Fruit fly (Drosophila melanogaster): ENCODE measurements around the gene Msp300.
A peak's percentile ranks its signal among the peaks of the same experiment; 100 is the strongest.

The Msp300 gene

dm6 chr2L:5237899-5238566, 137.4 kb downstream of the Msp300 start (continued):
- TF ChIP-seq Usf (GFP tag; optimal IDR thresholded peaks at IDR 0.05) (no peak), Drgx (GFP tag; IDR thresholded peaks at IDR 0.05) (no peak), Trl (optimal IDR thresholded peaks at IDR 0.05) (no peak), Trl (GFP tag; optimal IDR thresholded peaks at IDR 0.05) (no peak), Taf1 (GFP tag; IDR thresholded peaks at IDR 0.05) (no peak), CG7987 (GFP tag; optimal IDR thresholded peaks at IDR 0.05) (no peak), CG12155 (GFP tag; optimal IDR thresholded peaks at IDR 0.05) (peak; percentile 34), danr (GFP tag; IDR thresholded peaks at IDR 0.05) (no peak), CG1603 (tag; optimal IDR thresholded peaks at IDR 0.05) (no peak), CG12236 (GFP tag; optimal IDR thresholded peaks at IDR 0.05) (no peak), Med (GFP tag) (peak; percentile 42), Tbp (GFP tag; optimal IDR thresholded peaks at IDR 0.05) (no peak), CG10979 (tag; optimal IDR thresholded peaks at IDR 0.05) (peak; percentile 93), gsb-n (tag; optimal IDR thresholded peaks at IDR 0.05) (peak; percentile 93), B-H2 (GFP tag; optimal IDR thresholded peaks at IDR 0.05) (no peak), Atf6 (GFP tag; IDR thresholded peaks at IDR 0.05) (no peak), Blimp-1 (GFP tag; optimal IDR thresholded peaks at IDR 0.05) (peak; percentile 84), ssp (GFP tag; IDR thresholded peaks at IDR 0.05) (0 out of 2 replicates have a peak, but pooled peaks have one; percentile 30), CG30020 (tag; optimal IDR thresholded peaks at IDR 0.05) (peak; percentile 38), crc (GFP tag; optimal IDR thresholded peaks at IDR 0.05) (no peak), Sox100B (GFP tag; optimal IDR thresholded peaks at IDR 0.05) (peak; percentile 78), Xrp1 (GFP tag; IDR thresholded peaks at IDR 0.05) (peak; percentile 88), org-1 (GFP tag; optimal IDR thresholded peaks at IDR 0.05) (peak; percentile 13), CG4282 (GFP tag; optimal IDR thresholded peaks at IDR 0.05) (no peak), CG4707 (GFP tag; optimal IDR thresholded peaks at IDR 0.05) (no peak), prd (optimal IDR thresholded peaks at IDR 0.05) (no peak), prd (GFP tag; IDR thresholded peaks at IDR 0.05) (peak; percentile 60; the same call in 1 of the 3 replicates), CG16779 (GFP tag; IDR thresholded peaks at IDR 0.05) (no peak), pros (GFP tag; optimal IDR thresholded peaks at IDR 0.05) (no peak), CG9215 (GFP tag; IDR thresholded peaks at IDR 0.05) (no peak), CG17361 (GFP tag; IDR thresholded peaks at IDR 0.05) (peak; percentile 86), CG17912 (GFP tag; optimal IDR thresholded peaks at IDR 0.05) (no peak)

- TF ChIP-seq gce (GFP tag; IDR thresholded peaks at IDR 0.05), result no peak
- no peak for TF ChIP-seq CTCF (GFP tag; optimal IDR thresholded peaks at IDR 0.05)
- TF ChIP-seq CG16779 (GFP tag; IDR thresholded peaks at IDR 0.05), result no peak
- TF ChIP-seq insv (GFP tag; optimal IDR thresholded peaks at IDR 0.05), result no peak
- TF ChIP-seq CG4854 (GFP tag; optimal IDR thresholded peaks at IDR 0.05), result no peak
- no peak for TF ChIP-seq exex (tag; optimal IDR thresholded peaks at IDR 0.05)
- TF ChIP-seq CG33213 (GFP tag; optimal IDR thresholded peaks at IDR 0.05), result no peak
- TF ChIP-seq Trl (optimal IDR thresholded peaks at IDR 0.05), result peak in 1 of 2 experiments; percentile 10
- TF ChIP-seq Trl (GFP tag; optimal IDR thresholded peaks at IDR 0.05), result no peak
- no peak for TF ChIP-seq mirr (GFP tag; optimal IDR thresholded peaks at IDR 0.05)
- TF ChIP-seq CG11398 (GFP tag; optimal IDR thresholded peaks at IDR 0.05), result no peak
- no peak for TF ChIP-seq cad (GFP tag; optimal IDR thresholded peaks at IDR 0.05)
- TF ChIP-seq fd3F (GFP tag; optimal IDR thresholded peaks at IDR 0.05), result no peak
- peak; percentile 32 for TF ChIP-seq CG10543 (GFP tag; optimal IDR thresholded peaks at IDR 0.05)
- no peak for TF ChIP-seq klu (GFP tag; IDR thresholded peaks at IDR 0.05)
- no peak for TF ChIP-seq CG15696 (tag; optimal IDR thresholded peaks at IDR 0.05)
- TF ChIP-seq ind (GFP tag; optimal IDR thresholded peaks at IDR 0.05), result no peak
- TF ChIP-seq CG6175 (GFP tag; IDR thresholded peaks at IDR 0.05), result no peak
- no peak for TF ChIP-seq CG4730 (GFP tag; IDR thresholded peaks at IDR 0.05)
- TF ChIP-seq gem (tag; optimal IDR thresholded peaks at IDR 0.05), result no peak
- no peak for TF ChIP-seq fd64A (GFP tag; optimal IDR thresholded peaks at IDR 0.05)
- TF ChIP-seq CG30403 (GFP tag; optimal IDR thresholded peaks at IDR 0.05), result no peak
- no peak for TF ChIP-seq CG13123 (GFP tag; optimal IDR thresholded peaks at IDR 0.05)
- TF ChIP-seq chm (GFP tag; IDR thresholded peaks at IDR 0.05), result 0 out of 2 replicates have a peak, but pooled peaks have one; percentile 36
- TF ChIP-seq br (optimal IDR thresholded peaks at IDR 0.05), result no peak
These were observed 137.9 kb downstream of the Msp300 start for dm6 chr2L:5238567-5238925.

Data from whole organism, embryonic.